Worm (Caenorhabditis elegans) whole organism, early embryonic: ENCODE measurements around the gene tes-1.
A peak's percentile ranks its signal among the peaks of the same experiment; 100 is the strongest.

Experiments
- B0310.2 ChIP-seq: sonication (generic microtip); optimal IDR thresholded peaks from 2 replicates; lab custom pipeline; 2016; ENCODE audit warnings: mild to moderate bottlenecking, missing genetic modification characterization, missing compliant biosample characterization
- F13C5.2 ChIP-seq: sonication (generic microtip); optimal IDR thresholded peaks from 2 replicates; lab custom pipeline; 2017; ENCODE audit warnings: mild to moderate bottlenecking, missing genetic modification characterization, inconsistent platforms, missing compliant biosample characterization
- aly-1 ChIP-seq: sonication (generic microtip); optimal IDR thresholded peaks from 2 replicates; lab custom pipeline; 2016; ENCODE audit warnings: missing genetic modification characterization, missing compliant biosample characterization
- ama-1 ChIP-seq: fragments of 150-350 bp; optimal IDR thresholded peaks from 2 replicates; lab custom pipeline; 2014
- ceh-13 ChIP-seq: fragments of 200-800 bp; sonication (Bioruptor generic); optimal IDR thresholded peaks from 2 replicates; lab custom pipeline; 2018; ENCODE audit warnings: mild to moderate bottlenecking, missing genetic modification characterization, missing compliant biosample characterization
- ceh-36 ChIP-seq: sonication (generic microtip); optimal IDR thresholded peaks from 2 replicates; lab custom pipeline; 2016; ENCODE audit warnings: missing genetic modification characterization, inconsistent platforms, missing compliant biosample characterization
- ets-7 ChIP-seq: sonication (generic microtip); optimal IDR thresholded peaks from 2 replicates; lab custom pipeline; 2016; ENCODE audit warnings: missing genotype, missing genetic modification characterization, missing compliant biosample characterization
- flt-1 ChIP-seq: fragments of 200-800 bp; sonication (Bioruptor generic); IDR thresholded peaks from 2 replicates; pipeline ENCODE4 v1.3.6; 2022; ENCODE audit warnings: missing genetic modification characterization, missing compliant biosample characterization
- hmbx-1 ChIP-seq: sonication (generic microtip); optimal IDR thresholded peaks from 2 replicates; lab custom pipeline; 2016; ENCODE audit warnings: mild to moderate bottlenecking, missing genetic modification characterization, missing compliant biosample characterization
- hmg-4 ChIP-seq: fragments of 200-800 bp; sonication (Bioruptor generic); optimal IDR thresholded peaks from 2 replicates; lab custom pipeline; 2018; ENCODE audit warnings: mild to moderate bottlenecking, missing genetic modification characterization, missing compliant biosample characterization
- tbx-11 ChIP-seq: fragments of 200-800 bp; sonication (Bioruptor generic); IDR thresholded peaks from 2 replicates; pipeline ENCODE4 v1.3.6; 2022; ENCODE audit warnings: missing genetic modification characterization, missing compliant biosample characterization
- tbx-37 ChIP-seq: fragments of 200-800 bp; sonication (Bioruptor generic); conservative IDR thresholded peaks from 2 replicates; pipeline ENCODE4 v1.3.6; 2022; ENCODE audit warnings: missing genetic modification reagents, missing genetic modification characterization, missing compliant biosample characterization
- tra-4 ChIP-seq: sonication (generic microtip); optimal IDR thresholded peaks from 2 replicates; lab custom pipeline; 2017; ENCODE audit warnings: missing genetic modification characterization, missing compliant biosample characterization

The tes-1 gene

ce11 chrIV:7403422-7403821, 47.8 kb downstream of the tes-1 start:
- TF ChIP-seq F13C5.2 (tag; lab: Kevin White, UChicago) (no peak), ceh-36 (tag; lab: Kevin White, UChicago) (no peak), tra-4 (tag; lab: Kevin White, UChicago) (no peak), ama-1 (lab: Kevin White, UChicago) (no peak), hmbx-1 (tag; lab: Kevin White, UChicago) (no peak), ets-7 (tag; lab: Kevin White, UChicago) (no peak), flt-1 (GFP tag; lab: Robert Waterston, UW) (no peak)

- TF ChIP-seq hmg-4 (GFP tag; lab: Kevin White, UChicago) (peak; percentile 62), aly-1 (no peak)
Measured at ce11 chrIV:7402077-7402476, 49.2 kb downstream of the tes-1 start.

ce11 chrIV:7400502-7401118, 50.6 kb downstream of the tes-1 start:
- no peak for TF ChIP-seq ceh-36 (tag; lab: Kevin White, UChicago)
- TF ChIP-seq tbx-11 (GFP tag; lab: Robert Waterston, UW), result no peak
- TF ChIP-seq hmbx-1 (tag; lab: Kevin White, UChicago), result no peak
- no peak for TF ChIP-seq ceh-13 (GFP tag; lab: Kevin White, UChicago)
- no peak for TF ChIP-seq tbx-37 (GFP tag; lab: Robert Waterston, UW)
- no peak for TF ChIP-seq flt-1 (GFP tag; lab: Robert Waterston, UW)
- no peak for TF ChIP-seq ets-7 (tag; lab: Kevin White, UChicago)
- TF ChIP-seq B0310.2 (tag; lab: Kevin White, UChicago), result no peak
- TF ChIP-seq aly-1, result no peak
